Worm (Caenorhabditis elegans): Measurements from ENCODE around the gene R04F11.2.

- no peak for TF ChIP-seq pes-1 (GFP tag; IDR thresholded peaks at IDR 0.05)
- no peak for TF ChIP-seq sea-1 (GFP tag; conservative IDR thresholded peaks at IDR 0.05)
- TF ChIP-seq hnd-1 (tag; optimal IDR thresholded peaks at IDR 0.05) = no peak
These were observed 22.1 kb upstream of the R04F11.2 start for ce11 chrV:12296122-12296521.

All from whole organism, early embryonic.